Fruit fly (Drosophila melanogaster) whole organism, wandering third instar larva: ENCODE results near the gene MED27.

Experiments
- CG9705 ChIP-seq: fragments of 200-800 bp; sonication (Bioruptor generic); optimal IDR thresholded peaks from 2 replicates; lab custom pipeline; 2018; ENCODE audit warnings: missing biosample characterization, mild to moderate bottlenecking, missing genetic modification characterization
- CrebA ChIP-seq: fragments of 200-800 bp; sonication (Bioruptor generic); optimal IDR thresholded peaks from 2 replicates; lab custom pipeline; 2016; ENCODE audit warnings: missing biosample characterization, mild to moderate bottlenecking, missing genetic modification characterization, borderline replicate concordance
- Dif ChIP-seq: fragments of 200-275, 200-300 bp; sonication (Bioruptor generic); optimal IDR thresholded peaks from 2 replicates; lab custom pipeline; 2018; ENCODE audit warnings: missing biosample characterization, missing genetic modification characterization; ENCODE audit not compliant: partially characterized antibody
- GATAd ChIP-seq: sonication (Bioruptor generic); optimal IDR thresholded peaks from 2 replicates; lab custom pipeline; 2016; ENCODE audit warnings: missing biosample characterization, missing genetic modification characterization
- HLH106 ChIP-seq: fragments of 200-800 bp; optimal IDR thresholded peaks from 3 replicates; lab custom pipeline; 2019; ENCODE audit warnings: missing biosample characterization, mild to moderate bottlenecking, missing genetic modification characterization, moderate library complexity
- Hnf4 ChIP-seq: fragments of 200-800 bp; sonication (Bioruptor generic); optimal IDR thresholded peaks from 2 replicates; lab custom pipeline; 2016; ENCODE audit warnings: missing biosample characterization, mild to moderate bottlenecking, missing genetic modification characterization
- Hr78 ChIP-seq: fragments of >200 bp; optimal IDR thresholded peaks from 2 replicates; lab custom pipeline; 2017; ENCODE audit warnings: missing biosample characterization, missing genetic modification characterization
- Hr83 ChIP-seq: fragments of 200-300 bp; sonication (Bioruptor generic); optimal IDR thresholded peaks from 2 replicates; lab custom pipeline; 2016; ENCODE audit warnings: missing biosample characterization, mild to moderate bottlenecking, missing genetic modification characterization, moderate library complexity; ENCODE audit not compliant: poor library complexity, severe bottlenecking
- Jra ChIP-seq: sonication (Bioruptor generic); optimal IDR thresholded peaks from 2 replicates; lab custom pipeline; 2016; ENCODE audit warnings: missing biosample characterization, missing genetic modification characterization
- Mio ChIP-seq: sonication (Bioruptor generic); optimal IDR thresholded peaks from 2 replicates; lab custom pipeline; 2016; ENCODE audit warnings: missing biosample characterization, missing genetic modification characterization
- Myc ChIP-seq: fragments of >200 bp; optimal IDR thresholded peaks from 2 replicates; lab custom pipeline; 2017
- OdsH ChIP-seq: fragments of 200-800 bp; sonication (Bioruptor generic); optimal IDR thresholded peaks from 2 replicates; lab custom pipeline; 2016; ENCODE audit warnings: missing biosample characterization, mild to moderate bottlenecking, missing genetic modification characterization
- Sp1 ChIP-seq: fragments of 200-800 bp; sonication (Bioruptor generic); optimal IDR thresholded peaks from 3 replicates; lab custom pipeline; 2019; ENCODE audit warnings: missing biosample characterization, mild to moderate bottlenecking, missing genetic modification characterization, moderate library complexity
- Vsx2 ChIP-seq: fragments of 200-300, 225-300 bp; sonication (Bioruptor generic); optimal IDR thresholded peaks from 2 replicates; lab custom pipeline; 2018; ENCODE audit warnings: missing biosample characterization, missing genetic modification characterization; ENCODE audit not compliant: partially characterized antibody
- br ChIP-seq: fragments of 200-800 bp; sonication (Bioruptor generic); optimal IDR thresholded peaks from 2 replicates; lab custom pipeline; 2016; ENCODE audit warnings: missing biosample characterization, missing genetic modification characterization
- brk ChIP-seq: fragments of 200-800 bp; sonication (Bioruptor generic); optimal IDR thresholded peaks from 2 replicates; lab custom pipeline; 2016; ENCODE audit warnings: missing biosample characterization, mild to moderate bottlenecking, missing genetic modification characterization
- dl ChIP-seq, 2 experiments: fragments of 175-275, 200-275 bp in 1 of 2; fragments of 200-275 bp in 1 of 2; sonication (Bioruptor generic); optimal IDR thresholded peaks; lab custom pipeline; 2018; ENCODE audit warnings: mild to moderate bottlenecking in 2 of 2, missing biosample characterization in 2 of 2, missing genetic modification characterization in 2 of 2, moderate library complexity in 2 of 2; ENCODE audit not compliant: partially characterized antibody in 2 of 2, insufficient read depth in 1 of 2
- dmrt93B ChIP-seq: fragments of 200-800 bp; sonication (Bioruptor generic); optimal IDR thresholded peaks from 2 replicates; lab custom pipeline; 2018; ENCODE audit warnings: missing biosample characterization, mild to moderate bottlenecking, missing genetic modification characterization
- dsf ChIP-seq: sonication (Bioruptor generic); optimal IDR thresholded peaks from 2 replicates; lab custom pipeline; 2016; ENCODE audit warnings: missing biosample characterization, missing genetic modification characterization, borderline replicate concordance
- ey ChIP-seq: fragments of 200-800 bp; sonication (Bioruptor generic); optimal IDR thresholded peaks from 2 replicates; lab custom pipeline; 2016; ENCODE audit warnings: missing biosample characterization, missing genetic modification characterization
- foxo ChIP-seq, 2 experiments: fragments of 200-800 bp; sonication (Bioruptor generic); optimal IDR thresholded peaks; 2 replicates in 1 of 2; 3 replicates in 1 of 2; lab custom pipeline; 2016 to 2017; ENCODE audit warnings: missing biosample characterization in 2 of 2, missing genetic modification characterization in 2 of 2
- fru ChIP-seq: fragments of 200-800 bp; sonication (Bioruptor generic); optimal IDR thresholded peaks from 3 replicates; lab custom pipeline; 2016; ENCODE audit warnings: missing biosample characterization, mild to moderate bottlenecking, missing genetic modification characterization
- h ChIP-seq: fragments of 200-800 bp; sonication (Bioruptor generic); optimal IDR thresholded peaks from 3 replicates; lab custom pipeline; 2016; ENCODE audit warnings: missing biosample characterization, mild to moderate bottlenecking, missing genetic modification characterization
- jim ChIP-seq: fragments of 175-275, 200-325 bp; sonication (Bioruptor generic); optimal IDR thresholded peaks from 2 replicates; lab custom pipeline; 2016; ENCODE audit warnings: missing biosample characterization, mild to moderate bottlenecking, missing genetic modification characterization
- lola ChIP-seq: fragments of >200 bp; optimal IDR thresholded peaks from 2 replicates; lab custom pipeline; 2017; ENCODE audit warnings: missing biosample characterization, missing genetic modification characterization
- pan ChIP-seq: fragments of >200 bp; optimal IDR thresholded peaks from 2 replicates; lab custom pipeline; 2017
- psq ChIP-seq: fragments of 200-800 bp; sonication (Bioruptor generic); optimal IDR thresholded peaks from 3 replicates; lab custom pipeline; 2017; ENCODE audit warnings: missing biosample characterization, mild to moderate bottlenecking, missing genetic modification characterization, moderate library complexity
- rgr ChIP-seq: fragments of 200-800 bp; sonication (Bioruptor generic); optimal IDR thresholded peaks from 3 replicates; lab custom pipeline; 2016; ENCODE audit warnings: missing biosample characterization, mild to moderate bottlenecking, missing genetic modification characterization
- sage ChIP-seq: fragments of 200-800 bp; sonication (Bioruptor generic); optimal IDR thresholded peaks from 2 replicates; lab custom pipeline; 2016; ENCODE audit warnings: missing biosample characterization, mild to moderate bottlenecking, missing genetic modification characterization
- sv ChIP-seq: fragments of 200-800 bp; sonication (Bioruptor generic); optimal IDR thresholded peaks from 3 replicates; lab custom pipeline; 2016; ENCODE audit warnings: missing biosample characterization, missing genetic modification characterization
- usp ChIP-seq: fragments of >200 bp; optimal IDR thresholded peaks from 2 replicates; lab custom pipeline; 2017; ENCODE audit warnings: missing biosample characterization, missing genetic modification characterization

Gene MED27

dm6 chr3R:5694461-5694860 is 39.5 kb downstream of the MED27 start:
- TF ChIP-seq OdsH (GFP tag; lab: Kevin White, UChicago) (no peak), Myc (lab: Kevin White, UChicago) (no peak), brk (GFP tag; lab: Kevin White, UChicago) (no peak), Sp1 (GFP tag; lab: Kevin White, UChicago) (no peak), Hr78 (GFP tag; lab: Kevin White, UChicago) (no peak), usp (GFP tag; lab: Kevin White, UChicago) (no peak), dl (GFP tag; optimal IDR thresholded peaks at IDR 0.05; lab: Kevin White, UChicago; ENCODE audit: insufficient read depth in 1 of 2, partially characterized antibody in 2 of 2) (no peak), h (GFP tag; lab: Kevin White, UChicago) (peak; percentile 6)

dm6 chr3R:5696384-5696783 is 41.4 kb downstream of the MED27 start:
- TF ChIP-seq foxo (GFP tag; optimal IDR thresholded peaks at IDR 0.05; lab: Kevin White, UChicago) (no peak), HLH106 (tag; lab: Kevin White, UChicago) (no peak), h (GFP tag; lab: Kevin White, UChicago) (no peak), dsf (GFP tag; lab: Kevin White, UChicago) (no peak), ey (GFP tag; lab: Kevin White, UChicago) (no peak), Hnf4 (no peak), rgr (GFP tag; lab: Kevin White, UChicago) (no peak), Hr83 (no peak), psq (GFP tag; lab: Kevin White, UChicago) (no peak), br (GFP tag; lab: Kevin White, UChicago) (no peak)

dm6 chr3R:5701104-5701503 is 46.2 kb downstream of the MED27 start:
- peak; percentile 48 for TF ChIP-seq Dif (GFP tag; lab: Kevin White, UChicago)
- no peak for TF ChIP-seq Hnf4
- no peak for TF ChIP-seq Hr78 (GFP tag; lab: Kevin White, UChicago)
- TF ChIP-seq psq (GFP tag; lab: Kevin White, UChicago) = no peak
- TF ChIP-seq brk (GFP tag; lab: Kevin White, UChicago) = no peak
- TF ChIP-seq GATAd (GFP tag; lab: Kevin White, UChicago) = no peak
- no peak for TF ChIP-seq CrebA (GFP tag; lab: Kevin White, UChicago)
- no peak for TF ChIP-seq sage (GFP tag; lab: Kevin White, UChicago)
- TF ChIP-seq dl (GFP tag; optimal IDR thresholded peaks at IDR 0.05; lab: Kevin White, UChicago; ENCODE audit: insufficient read depth in 1 of 2, partially characterized antibody in 2 of 2) = peak in 1 of 2 experiments; percentile 32
- TF ChIP-seq CG9705 (GFP tag; lab: Kevin White, UChicago) = no peak
- TF ChIP-seq lola (GFP tag; lab: Kevin White, UChicago) = no peak
- TF ChIP-seq Myc (lab: Kevin White, UChicago) = no peak
- TF ChIP-seq Sp1 (GFP tag; lab: Kevin White, UChicago) = no peak
- TF ChIP-seq dmrt93B (GFP tag; lab: Kevin White, UChicago) = no peak
- no peak for TF ChIP-seq dsf (GFP tag; lab: Kevin White, UChicago)
- TF ChIP-seq Jra = no peak
- TF ChIP-seq, all 38 proteins: peak for 2

- peak; percentile 46 for TF ChIP-seq Myc (lab: Kevin White, UChicago)
- TF ChIP-seq usp (GFP tag; lab: Kevin White, UChicago) = no peak
These were observed 50.0 kb downstream of the MED27 start for dm6 chr3R:5704982-5705381.

dm6 chr3R:5705469-5706067 is 50.6 kb downstream of the MED27 start:
- TF ChIP-seq jim (GFP tag; lab: Kevin White, UChicago) (no peak), dl (GFP tag; optimal IDR thresholded peaks at IDR 0.05; lab: Kevin White, UChicago; ENCODE audit: insufficient read depth in 1 of 2, partially characterized antibody in 2 of 2) (no peak), dmrt93B (GFP tag; lab: Kevin White, UChicago) (peak; percentile 22), ey (GFP tag; lab: Kevin White, UChicago) (peak; percentile 40), rgr (GFP tag; lab: Kevin White, UChicago) (peak; percentile 26), usp (GFP tag; lab: Kevin White, UChicago) (no peak), fru (GFP tag; lab: Kevin White, UChicago) (no peak), HLH106 (tag; lab: Kevin White, UChicago) (peak; percentile 53), h (GFP tag; lab: Kevin White, UChicago) (peak; percentile 63), OdsH (GFP tag; lab: Kevin White, UChicago) (no peak), Vsx2 (GFP tag; lab: Kevin White, UChicago) (no peak), Mio (no peak), sv (GFP tag; lab: Kevin White, UChicago) (peak; percentile 7), Myc (lab: Kevin White, UChicago) (no peak), pan (lab: Kevin White, UChicago) (no peak), foxo (GFP tag; optimal IDR thresholded peaks at IDR 0.05; lab: Kevin White, UChicago) (peak in 1 of 2 experiments; percentile 53), Hr78 (GFP tag; lab: Kevin White, UChicago) (no peak), brk (GFP tag; lab: Kevin White, UChicago) (no peak)
